Worm (Caenorhabditis elegans): Measurements from ENCODE around the gene Y75B8A.32.

DNA sequence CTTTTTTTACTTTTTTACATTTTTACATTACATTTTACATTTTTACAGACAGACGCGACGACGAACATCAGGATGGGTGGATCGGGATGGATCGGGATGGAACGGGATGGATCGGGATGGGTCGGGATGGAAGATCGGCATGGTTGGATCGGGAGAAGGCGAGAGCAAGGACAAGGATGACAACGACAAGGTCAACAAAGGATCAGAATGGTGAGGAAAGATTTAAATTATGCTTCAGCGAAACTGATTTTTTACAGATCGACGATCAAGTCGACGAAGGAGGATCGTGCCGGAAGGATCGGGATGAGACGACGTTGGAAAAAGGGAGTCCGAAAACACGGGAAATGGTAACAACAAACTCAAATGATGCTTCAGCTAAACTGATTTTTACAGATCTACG is 29.7 kb upstream of the Y75B8A.32 start:
- TF ChIP-seq him-1 (tag; optimal IDR thresholded peaks at IDR 0.05) = no peak
- no peak for TF ChIP-seq dao-5 (tag; optimal IDR thresholded peaks at IDR 0.05)

Measured in whole organism, L4/young adult.